Fruit fly (Drosophila melanogaster) whole organism, embryonic: ENCODE data around the gene LUBEL.
A peak's percentile ranks its signal among the peaks of the same experiment; 100 is the strongest.

Experiments used
- Adf1 ChIP-seq: fragments of 200-800 bp; sonication (Bioruptor generic); IDR thresholded peaks from 2 replicates; pipeline ENCODE4 v1.3.6; 2022; ENCODE audit warnings: missing biosample characterization, missing genetic modification characterization
- Atf-2 ChIP-seq: fragments of 200-800 bp; sonication (Bioruptor generic); optimal IDR thresholded peaks from 2 replicates; lab custom pipeline; 2016; ENCODE audit warnings: missing biosample characterization, missing genetic modification characterization
- BtbVII ChIP-seq: fragments of 200-800 bp; sonication (Bioruptor generic); optimal IDR thresholded peaks from 3 replicates; lab custom pipeline; 2017; ENCODE audit warnings: missing biosample characterization, mild to moderate bottlenecking, missing genetic modification characterization
- CG10366 ChIP-seq: fragments of 200-800 bp; sonication (Bioruptor generic); IDR thresholded peaks from 2 replicates; pipeline ENCODE4 v1.3.6; 2022; ENCODE audit warnings: missing biosample characterization, missing genetic modification characterization
- CG12071 ChIP-seq: fragments of 200-800 bp; sonication (Bioruptor generic); optimal IDR thresholded peaks from 3 replicates; lab custom pipeline; 2018; ENCODE audit warnings: missing biosample characterization, mild to moderate bottlenecking, missing genetic modification characterization
- CG12104 ChIP-seq: fragments of 200-800 bp; sonication (Bioruptor generic); optimal IDR thresholded peaks from 3 replicates; lab custom pipeline; 2016; ENCODE audit warnings: missing biosample characterization, missing genetic modification characterization
- CG12236 ChIP-seq: fragments of 200-800 bp; sonication (Bioruptor generic); optimal IDR thresholded peaks from 2 replicates; lab custom pipeline; 2016; ENCODE audit warnings: missing biosample characterization, missing genetic modification characterization
- CG13624 ChIP-seq: fragments of 200-800 bp; sonication (Bioruptor generic); optimal IDR thresholded peaks from 2 replicates; lab custom pipeline; 2016; ENCODE audit warnings: missing biosample characterization, missing genetic modification characterization
- CG14441 ChIP-seq: fragments of 200-800 bp; sonication (Bioruptor generic); IDR thresholded peaks from 2 replicates; pipeline ENCODE4 v1.3.6; 2022; ENCODE audit warnings: missing biosample characterization, missing genetic modification characterization
- CG14860 ChIP-seq: fragments of 200-800 bp; sonication (Bioruptor generic); IDR thresholded peaks from 3 replicates; pipeline ENCODE4 v1.3.6; 2022; ENCODE audit warnings: missing biosample characterization, missing genetic modification characterization; ENCODE audit not compliant: partially characterized antibody
- CG15269 ChIP-seq: fragments of 200-800 bp; sonication (Bioruptor generic); optimal IDR thresholded peaks from 2 replicates; lab custom pipeline; 2018; ENCODE audit warnings: missing biosample characterization, mild to moderate bottlenecking, missing genetic modification characterization, moderate library complexity
- CG16779 ChIP-seq: fragments of 200-800 bp; sonication (Bioruptor generic); IDR thresholded peaks from 2 replicates; pipeline ENCODE4 v1.3.6; 2022; ENCODE audit warnings: missing biosample characterization, missing genetic modification characterization
- CG17385 ChIP-seq: fragments of 200-800 bp; sonication (Bioruptor generic); optimal IDR thresholded peaks from 3 replicates; lab custom pipeline; 2018; ENCODE audit warnings: missing biosample characterization, mild to moderate bottlenecking, missing genetic modification characterization
- CG2129 ChIP-seq: fragments of 200-800 bp; sonication (Bioruptor generic); IDR thresholded peaks from 2 replicates; pipeline ENCODE4 v1.3.6; 2022; ENCODE audit warnings: missing biosample characterization, missing genetic modification characterization; ENCODE audit not compliant: partially characterized antibody
- CG3163 ChIP-seq: fragments of 200-800 bp; sonication (Bioruptor generic); optimal IDR thresholded peaks from 3 replicates; lab custom pipeline; 2016; ENCODE audit warnings: missing biosample characterization, missing genetic modification characterization
- CG32532 ChIP-seq: fragments of 200-800 bp; sonication (Bioruptor generic); IDR thresholded peaks from 2 replicates; pipeline ENCODE4 v1.3.6; 2022; ENCODE audit warnings: missing biosample characterization, missing genetic modification characterization
- CG32772 ChIP-seq: fragments of 200-800 bp; sonication (Bioruptor generic); IDR thresholded peaks from 2 replicates; pipeline ENCODE4 v1.3.6; 2022; ENCODE audit warnings: missing biosample characterization, missing genetic modification characterization
- CG33557 ChIP-seq: fragments of 200-800 bp; sonication (Bioruptor generic); optimal IDR thresholded peaks from 2 replicates; lab custom pipeline; 2019; ENCODE audit warnings: missing biosample characterization, mild to moderate bottlenecking, missing genetic modification characterization, moderate library complexity
- CG3726 ChIP-seq: fragments of 200-800 bp; sonication (Bioruptor generic); IDR thresholded peaks from 3 replicates; pipeline ENCODE4, ENCODE4 v1.3.6; 2022; ENCODE audit warnings: missing biosample characterization, missing genetic modification characterization
- CG5180 ChIP-seq: fragments of 200-800 bp; sonication (Bioruptor generic); optimal IDR thresholded peaks from 3 replicates; lab custom pipeline; 2017; ENCODE audit warnings: missing biosample characterization, missing genetic modification characterization, mild to moderate bottlenecking, moderate library complexity, missing genetic modification reagents
- CG8359 ChIP-seq: fragments of 200-800 bp; sonication (Bioruptor generic); optimal IDR thresholded peaks from 2 replicates; lab custom pipeline; 2017; ENCODE audit warnings: missing biosample characterization, mild to moderate bottlenecking, missing genetic modification characterization, borderline replicate concordance
- CG9215 ChIP-seq: fragments of 200-800 bp; sonication (Bioruptor generic); IDR thresholded peaks from 2 replicates; pipeline ENCODE4 v1.3.6; 2022; ENCODE audit warnings: missing biosample characterization, missing genetic modification characterization
- CkIIα-i1 ChIP-seq: fragments of 200-800 bp; sonication (Bioruptor generic); IDR thresholded peaks from 2 replicates; pipeline ENCODE4 v1.3.6; 2022; ENCODE audit warnings: missing biosample characterization, missing genetic modification characterization
- Doc2 ChIP-seq: fragments of 200-800 bp; sonication (Bioruptor generic); IDR thresholded peaks from 2 replicates; pipeline ENCODE4 v1.3.6; 2022; ENCODE audit warnings: missing biosample characterization, missing genetic modification characterization
- HLHmδ ChIP-seq: fragments of 200-800 bp; sonication (Bioruptor generic); optimal IDR thresholded peaks from 2 replicates; lab custom pipeline; 2018; ENCODE audit warnings: missing biosample characterization, mild to moderate bottlenecking, missing genetic modification characterization, moderate library complexity
- Hmx ChIP-seq: fragments of 200-800 bp; sonication (Bioruptor generic); optimal IDR thresholded peaks from 2 replicates; lab custom pipeline; 2016; ENCODE audit warnings: missing biosample characterization, missing genetic modification characterization
- Hr78 ChIP-seq, 2 experiments: fragments of 200-800 bp in 1 of 2; fragments of >200 bp in 1 of 2; sonication (Bioruptor generic) in 1 of 2; optimal IDR thresholded peaks; 2 replicates each; lab custom pipeline; 2017 to 2019; ENCODE audit warnings: missing biosample characterization in 2 of 2, missing genetic modification characterization in 2 of 2, mild to moderate bottlenecking in 1 of 2, moderate library complexity in 1 of 2
- Med ChIP-seq: fragments of 200-800 bp; sonication (Bioruptor generic); peaks from one replicate; lab custom pipeline; 2016; ENCODE audit warnings: missing biosample characterization, missing genetic modification characterization, mild to moderate bottlenecking, inconsistent platforms, moderate library complexity
- Nf-YB ChIP-seq: fragments of 200-800 bp; sonication (Bioruptor generic); optimal IDR thresholded peaks from 3 replicates; lab custom pipeline; 2019; ENCODE audit warnings: missing biosample characterization, mild to moderate bottlenecking, missing genetic modification characterization, moderate library complexity
- Stat92E ChIP-seq, 3 experiments: fragments of >200 bp in 2 of 3; fragments of 200-800 bp in 1 of 3; sonication (Bioruptor generic) in 1 of 3; optimal IDR thresholded peaks; 2 replicates each; lab custom pipeline; 2017 to 2019; ENCODE audit warnings: missing biosample characterization in 3 of 3, missing genetic modification characterization in 3 of 3, mild to moderate bottlenecking in 1 of 3, moderate library complexity in 1 of 3
- bab2 ChIP-seq: fragments of 200-800 bp; sonication (Bioruptor generic); optimal IDR thresholded peaks from 2 replicates; lab custom pipeline; 2016; ENCODE audit warnings: missing biosample characterization, missing genetic modification characterization
- ci ChIP-seq: fragments of 200-800 bp; sonication (Bioruptor generic); IDR thresholded peaks from 3 replicates; pipeline ENCODE4 v1.3.6; 2022; ENCODE audit warnings: missing biosample characterization, missing genetic modification characterization
- crol ChIP-seq: fragments of 200-800 bp; sonication (Bioruptor generic); IDR thresholded peaks from 2 replicates; pipeline ENCODE4 v1.3.6; 2022; ENCODE audit warnings: missing biosample characterization, missing genetic modification characterization
- cwo ChIP-seq: fragments of 200-800 bp; sonication (Bioruptor generic); optimal IDR thresholded peaks from 3 replicates; lab custom pipeline; 2017; ENCODE audit warnings: missing biosample characterization, missing genetic modification characterization, mild to moderate bottlenecking, moderate library complexity, missing genetic modification reagents
- fd102C ChIP-seq: fragments of 200-800 bp; sonication (Bioruptor generic); optimal IDR thresholded peaks from 2 replicates; lab custom pipeline; 2018; ENCODE audit warnings: missing biosample characterization, mild to moderate bottlenecking, missing genetic modification characterization, moderate library complexity
- ftz-f1 ChIP-seq: fragments of 200-800 bp; sonication (Bioruptor generic); optimal IDR thresholded peaks from 2 replicates; lab custom pipeline; 2016; ENCODE audit warnings: missing biosample characterization, missing genetic modification characterization
- gfzf ChIP-seq: fragments of 200-800 bp; sonication (Bioruptor generic); optimal IDR thresholded peaks from 2 replicates; lab custom pipeline; 2016; ENCODE audit warnings: missing biosample characterization, mild to moderate bottlenecking, missing genetic modification characterization, moderate library complexity
- h ChIP-seq: fragments of >200 bp; optimal IDR thresholded peaks from 2 replicates; lab custom pipeline; 2017
- kah ChIP-seq: fragments of 200-800 bp; sonication (Bioruptor generic); optimal IDR thresholded peaks from 2 replicates; lab custom pipeline; 2018; ENCODE audit warnings: missing biosample characterization, mild to moderate bottlenecking, missing genetic modification characterization
- kay ChIP-seq: fragments of 200-800 bp; sonication (Bioruptor generic); optimal IDR thresholded peaks from 2 replicates; lab custom pipeline; 2016; ENCODE audit warnings: missing biosample characterization, missing genetic modification characterization
- klu ChIP-seq: fragments of 200-800 bp; sonication (Bioruptor generic); IDR thresholded peaks from 2 replicates; pipeline ENCODE4 v1.3.6; 2022; ENCODE audit warnings: missing biosample characterization, missing genetic modification characterization
- mld ChIP-seq: fragments of 200-800 bp; sonication (Bioruptor generic); IDR thresholded peaks from 3 replicates; pipeline ENCODE4 v1.3.6; 2022; ENCODE audit warnings: missing biosample characterization, missing genetic modification characterization; ENCODE audit not compliant: partially characterized antibody
- peb ChIP-seq: fragments of 200-800 bp; sonication (Bioruptor generic); IDR thresholded peaks from 2 replicates; pipeline ENCODE4 v1.3.6; 2022; ENCODE audit warnings: missing biosample characterization, missing genetic modification characterization
- phol ChIP-seq: fragments of 200-800 bp; sonication (Bioruptor generic); optimal IDR thresholded peaks from 3 replicates; lab custom pipeline; 2018; ENCODE audit warnings: missing biosample characterization, mild to moderate bottlenecking, missing genetic modification characterization, moderate library complexity
- pros ChIP-seq: fragments of 200-800 bp; sonication (Bioruptor generic); optimal IDR thresholded peaks from 3 replicates; lab custom pipeline; 2019; ENCODE audit warnings: missing biosample characterization, mild to moderate bottlenecking, missing genetic modification characterization, moderate library complexity
- sima ChIP-seq: fragments of 200-800 bp; sonication (Bioruptor generic); optimal IDR thresholded peaks from 2 replicates; lab custom pipeline; 2016; ENCODE audit warnings: missing biosample characterization, missing genetic modification characterization
- trh ChIP-seq: fragments of 200-800 bp; sonication (Bioruptor generic); optimal IDR thresholded peaks from 2 replicates; lab custom pipeline; 2016; ENCODE audit warnings: missing biosample characterization, missing genetic modification characterization
- vvl ChIP-seq: fragments of 200-800 bp; sonication (Bioruptor generic); IDR thresholded peaks from 2 replicates; pipeline ENCODE4 v1.3.6; 2022; ENCODE audit warnings: missing biosample characterization, missing genetic modification characterization
- wek ChIP-seq: fragments of 200-800 bp; sonication (Bioruptor generic); optimal IDR thresholded peaks from 3 replicates; lab custom pipeline; 2018; ENCODE audit warnings: missing biosample characterization, mild to moderate bottlenecking, missing genetic modification characterization, moderate library complexity
- wor ChIP-seq: fragments of 200-800 bp; sonication (Bioruptor generic); IDR thresholded peaks from 2 replicates; pipeline ENCODE4 v1.3.6; 2022; ENCODE audit warnings: missing biosample characterization, missing genetic modification characterization

The LUBEL gene

DNA sequence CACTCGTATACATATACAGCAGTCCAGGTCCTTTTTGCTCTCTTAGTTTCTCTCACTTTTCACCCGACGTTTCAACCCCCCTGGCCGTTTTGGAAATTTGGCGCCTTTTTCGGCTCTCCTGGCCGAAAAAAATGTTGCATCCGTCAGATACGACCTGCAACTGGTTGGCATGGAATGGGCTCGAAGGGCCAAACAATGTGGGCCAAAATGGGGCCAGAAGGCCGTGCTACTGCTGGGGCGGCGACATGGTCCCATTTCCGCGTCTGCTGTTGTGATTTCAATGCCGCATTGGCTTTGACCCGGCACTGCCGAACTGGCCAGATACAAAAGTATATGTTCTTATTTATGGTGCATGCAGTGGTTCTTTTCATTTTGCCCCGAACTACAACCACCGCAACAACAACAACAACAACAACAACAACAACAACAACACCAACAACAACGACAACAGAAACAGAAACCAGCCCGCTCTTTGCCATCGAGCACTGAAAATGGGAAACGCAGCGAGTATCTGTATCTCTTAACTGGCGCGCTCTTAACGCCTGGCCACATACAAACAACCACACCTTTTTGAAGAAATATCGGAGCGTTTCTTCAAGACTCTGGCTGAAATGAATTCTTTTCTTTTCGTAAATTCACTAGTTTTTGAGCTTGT is 21.3 kb upstream of the LUBEL start (continued):
- TF ChIP-seq crol (peak; percentile 37; the same call in 1 of the 2 replicates), h (lab: Kevin White, UChicago) (no peak), CG12236 (no peak), CG15269 (tag; lab: Kevin White, UChicago) (no peak), Adf1 (GFP tag; lab: Robert Waterston, UW) (no peak), trh (GFP tag; lab: Kevin White, UChicago) (no peak), BtbVII (GFP tag; lab: Kevin White, UChicago) (peak; percentile 32), Atf-2 (GFP tag; lab: Kevin White, UChicago) (no peak), CG17385 (GFP tag; lab: Kevin White, UChicago) (peak; percentile 17), CG14860 (GFP tag; lab: Robert Waterston, UW) (no peak), CG12104 (GFP tag; lab: Kevin White, UChicago) (no peak), sima (GFP tag; lab: Kevin White, UChicago) (no peak), Med (GFP tag; lab: Kevin White, UChicago) (peak; percentile 71), Doc2 (GFP tag; lab: Robert Waterston, UW) (no peak), Stat92E (GFP tag; optimal IDR thresholded peaks at IDR 0.05; lab: Kevin White, UChicago) (no peak), CG3726 (GFP tag; lab: Robert Waterston, UW) (no peak), CG5180 (GFP tag; lab: Kevin White, UChicago) (peak; percentile 92), fd102C (GFP tag; lab: Kevin White, UChicago) (no peak), ftz-f1 (GFP tag; lab: Kevin White, UChicago) (no peak), cwo (GFP tag; lab: Kevin White, UChicago) (no peak), CG14441 (GFP tag; lab: Robert Waterston, UW) (no peak), CG3163 (GFP tag; lab: Kevin White, UChicago) (peak; percentile 99), CG9215 (GFP tag; lab: Robert Waterston, UW) (no peak), CG32772 (GFP tag; lab: Robert Waterston, UW) (no peak), CG13624 (no peak), Hmx (GFP tag; lab: Kevin White, UChicago) (no peak), Hr78 (GFP tag; optimal IDR thresholded peaks at IDR 0.05; lab: Kevin White, UChicago) (peak in 1 of 2 experiments; percentile 64), bab2 (GFP tag; lab: Kevin White, UChicago) (no peak), CG16779 (no peak), ci (0 out of 3 replicates have a peak, but pooled peaks have one; percentile 11), HLHmδ (GFP tag; lab: Kevin White, UChicago) (no peak), pros (GFP tag; lab: Kevin White, UChicago) (peak; percentile 98), Nf-YB (GFP tag; lab: Kevin White, UChicago) (no peak), CG12071 (GFP tag; lab: Kevin White, UChicago) (no peak), peb (no peak), phol (no peak), CG2129 (GFP tag; lab: Robert Waterston, UW) (no peak), klu (no peak), wor (GFP tag; lab: Robert Waterston, UW) (no peak), CG10366 (GFP tag; lab: Robert Waterston, UW) (no peak), kay (GFP tag; lab: Kevin White, UChicago) (no peak), mld (GFP tag; lab: Robert Waterston, UW) (no peak), CG33557 (no peak), CG32532 (GFP tag; lab: Robert Waterston, UW) (no peak), kah (GFP tag; lab: Kevin White, UChicago) (peak; percentile 54), CkIIα-i1 (GFP tag; lab: Robert Waterston, UW) (no peak), vvl (GFP tag; lab: Robert Waterston, UW) (no peak), gfzf (GFP tag; lab: Kevin White, UChicago) (no peak), wek (GFP tag; lab: Kevin White, UChicago) (no peak), CG8359 (GFP tag; lab: Kevin White, UChicago) (no peak)
